Fruit fly (Drosophila melanogaster): Measurements from ENCODE around the gene CG31200.

Gene CG31200

DNA sequence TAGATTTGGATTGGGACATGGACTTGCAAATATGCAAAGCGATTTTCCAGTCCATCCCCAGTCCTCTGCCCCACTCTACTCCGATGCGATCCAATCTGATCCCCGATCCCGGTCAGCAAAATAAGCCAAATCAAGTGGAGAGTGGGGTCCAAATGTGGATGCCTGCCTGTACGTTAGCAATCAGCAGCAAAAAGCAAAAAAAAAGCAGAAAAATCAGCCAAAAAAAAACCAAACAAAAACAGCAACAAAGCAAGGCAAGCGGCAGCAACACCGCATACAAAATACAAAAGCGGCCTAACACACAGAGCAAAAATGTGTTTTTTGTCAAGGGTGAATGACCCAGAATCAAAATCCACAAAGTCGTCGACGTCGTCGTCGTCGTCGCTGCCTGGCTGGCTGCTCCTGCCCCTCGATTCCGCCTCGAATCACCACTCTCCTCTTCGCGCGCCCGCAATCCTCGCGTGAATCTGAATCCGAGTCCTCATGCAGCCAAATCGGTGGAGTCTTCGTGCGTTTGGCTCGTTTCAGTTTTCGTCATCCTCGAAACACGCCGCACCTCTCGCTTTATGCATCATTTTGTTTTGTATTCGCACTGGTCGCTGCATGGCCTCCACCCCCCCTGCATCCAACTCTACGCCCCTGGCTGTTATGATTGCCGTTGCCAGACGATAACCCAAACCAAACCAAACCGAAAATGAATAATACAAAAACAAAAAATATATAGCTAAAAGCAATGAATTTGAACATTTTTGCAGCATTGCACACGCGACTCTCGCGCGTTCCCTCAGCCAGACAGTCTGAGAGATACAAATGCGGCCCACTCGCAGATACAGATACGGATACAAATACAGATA, 20.4 kb upstream of the CG31200 start (continued):
- no peak for TF ChIP-seq CG6808 (GFP tag; optimal IDR thresholded peaks at IDR 0.05)
- no peak for TF ChIP-seq CG4318 (GFP tag; optimal IDR thresholded peaks at IDR 0.05)
- TF ChIP-seq CG3032 (tag; optimal IDR thresholded peaks at IDR 0.05) = no peak
- TF ChIP-seq OdsH (GFP tag; optimal IDR thresholded peaks at IDR 0.05) = no peak
- peak; percentile 58 for TF ChIP-seq CG31627 (GFP tag; optimal IDR thresholded peaks at IDR 0.05)
- TF ChIP-seq Eip75B (GFP tag; optimal IDR thresholded peaks at IDR 0.05) = peak; percentile 42
- TF ChIP-seq pdm3 (GFP tag; optimal IDR thresholded peaks at IDR 0.05) = no peak
- TF ChIP-seq Ets21C (GFP tag; optimal IDR thresholded peaks at IDR 0.05) = peak; percentile 59
- no peak for TF ChIP-seq net (GFP tag; optimal IDR thresholded peaks at IDR 0.05)
- TF ChIP-seq CG6276 (GFP tag; optimal IDR thresholded peaks at IDR 0.05) = peak; percentile 87

DNA sequence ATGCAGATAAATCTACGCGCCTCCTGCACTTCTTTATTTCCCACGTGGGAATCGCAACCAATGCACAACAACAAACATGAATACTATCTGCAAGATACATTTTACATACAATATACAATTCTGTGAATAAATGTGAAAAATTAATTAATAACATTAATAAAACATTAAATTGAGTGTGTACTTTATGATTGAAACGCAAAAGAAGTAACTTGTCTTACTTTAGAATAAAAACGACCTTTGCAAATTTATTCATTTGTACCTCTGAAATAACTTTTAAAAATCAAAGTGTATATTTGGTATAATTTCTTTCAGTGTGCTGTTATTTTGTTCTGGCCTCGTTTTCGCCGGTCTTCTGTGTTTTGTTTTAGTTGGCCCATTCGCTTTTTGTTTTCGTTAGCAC, 18.9 kb upstream of the CG31200 start:
- TF ChIP-seq Blimp-1 (GFP tag; optimal IDR thresholded peaks at IDR 0.05) = peak; percentile 61
- no peak for TF ChIP-seq CG11294 (GFP tag; IDR thresholded peaks at IDR 0.05)
- TF ChIP-seq acj6 (GFP tag; optimal IDR thresholded peaks at IDR 0.05) = peak; percentile 72
- peak; percentile 96 for TF ChIP-seq Eip78C (GFP tag)
- TF ChIP-seq CG8319 (GFP tag; optimal IDR thresholded peaks at IDR 0.05) = peak; percentile 68
- TF ChIP-seq CG10669 (GFP tag; optimal IDR thresholded peaks at IDR 0.05) = peak; percentile 59
- TF ChIP-seq CG10631 (GFP tag; optimal IDR thresholded peaks at IDR 0.05) = peak; percentile 65
- TF ChIP-seq CG6854 (GFP tag; optimal IDR thresholded peaks at IDR 0.05) = peak; percentile 55
- TF ChIP-seq vri (GFP tag; optimal IDR thresholded peaks at IDR 0.05) = peak; percentile 38
- peak; percentile 68 for TF ChIP-seq spab (GFP tag; optimal IDR thresholded peaks at IDR 0.05)
- TF ChIP-seq CG34406 (GFP tag; optimal IDR thresholded peaks at IDR 0.05) = peak; percentile 69
- TF ChIP-seq ss (GFP tag; optimal IDR thresholded peaks at IDR 0.05) = peak; percentile 63 to 75
- TF ChIP-seq Gug (GFP tag; IDR thresholded peaks at IDR 0.05) = peak; percentile 16; the same call in 1 of the 2 replicates
- peak; percentile 73 for TF ChIP-seq Eip75B (GFP tag; optimal IDR thresholded peaks at IDR 0.05)
- TF ChIP-seq CG11762 (GFP tag; optimal IDR thresholded peaks at IDR 0.05; ENCODE audit: insufficient read depth) = peak; percentile 44
- TF ChIP-seq CG8632 (GFP tag; optimal IDR thresholded peaks at IDR 0.05) = peak; percentile 62
- TF ChIP-seq CG11902 (GFP tag; optimal IDR thresholded peaks at IDR 0.05) = peak; percentile 12
- peak; percentile 69 for TF ChIP-seq cyc (GFP tag; optimal IDR thresholded peaks at IDR 0.05)
- TF ChIP-seq CG31627 (GFP tag; optimal IDR thresholded peaks at IDR 0.05) = peak; percentile 68
- TF ChIP-seq Hr38 (GFP tag; optimal IDR thresholded peaks at IDR 0.05) = no peak
- peak; percentile 41 for TF ChIP-seq Sox15 (GFP tag; optimal IDR thresholded peaks at IDR 0.05)
- peak; percentile 70 for TF ChIP-seq CG32006 (GFP tag; optimal IDR thresholded peaks at IDR 0.05)
- peak; percentile 30 for TF ChIP-seq fd59A (GFP tag; optimal IDR thresholded peaks at IDR 0.05)
- peak; percentile 83 for TF ChIP-seq Met (GFP tag; optimal IDR thresholded peaks at IDR 0.05)
- peak; percentile 57 for TF ChIP-seq Hr4 (GFP tag; optimal IDR thresholded peaks at IDR 0.05)
- TF ChIP-seq CG9139 (GFP tag; optimal IDR thresholded peaks at IDR 0.05) = peak; percentile 43
- TF ChIP-seq CG3032 (tag; optimal IDR thresholded peaks at IDR 0.05) = peak; percentile 69
- peak; percentile 35 for TF ChIP-seq Ets21C (GFP tag; optimal IDR thresholded peaks at IDR 0.05)
- peak; percentile 66 for TF ChIP-seq Sox14 (GFP tag; optimal IDR thresholded peaks at IDR 0.05)
- TF ChIP-seq lz (GFP tag; optimal IDR thresholded peaks at IDR 0.05) = peak; percentile 63
- peak; percentile 73 for TF ChIP-seq CG6276 (GFP tag; optimal IDR thresholded peaks at IDR 0.05)
- TF ChIP-seq esn (GFP tag; optimal IDR thresholded peaks at IDR 0.05) = peak; percentile 85
- no peak for TF ChIP-seq fd85E (GFP tag; optimal IDR thresholded peaks at IDR 0.05)
- TF ChIP-seq fkh (GFP tag; optimal IDR thresholded peaks at IDR 0.05) = no peak
- peak; percentile 53 for TF ChIP-seq CG6808 (GFP tag; optimal IDR thresholded peaks at IDR 0.05)
- peak; percentile 72 for TF ChIP-seq Hr39 (GFP tag; optimal IDR thresholded peaks at IDR 0.05)
- TF ChIP-seq CG7368 (GFP tag; optimal IDR thresholded peaks at IDR 0.05) = peak; percentile 61
- peak; percentile 21 for TF ChIP-seq Lpt (GFP tag; optimal IDR thresholded peaks at IDR 0.05)
- peak; percentile 45 for TF ChIP-seq CG16779 (tag; optimal IDR thresholded peaks at IDR 0.05)
- peak; percentile 71 for TF ChIP-seq pdm3 (GFP tag; optimal IDR thresholded peaks at IDR 0.05)
- TF ChIP-seq net (GFP tag; optimal IDR thresholded peaks at IDR 0.05) = peak; percentile 20
- peak; percentile 69 for TF ChIP-seq dsx (GFP tag; optimal IDR thresholded peaks at IDR 0.05; ENCODE audit: poor library complexity, severe bottlenecking)
- peak; percentile 79 for TF ChIP-seq svp (GFP tag)
- no peak for TF ChIP-seq CG1621 (tag; optimal IDR thresholded peaks at IDR 0.05)
- peak; percentile 80 for TF ChIP-seq topi (GFP tag; optimal IDR thresholded peaks at IDR 0.05)

Measured in whole organism, prepupa.